Fruit fly (Drosophila melanogaster): ENCODE data around the gene Xe7.

The Xe7 gene

DNA sequence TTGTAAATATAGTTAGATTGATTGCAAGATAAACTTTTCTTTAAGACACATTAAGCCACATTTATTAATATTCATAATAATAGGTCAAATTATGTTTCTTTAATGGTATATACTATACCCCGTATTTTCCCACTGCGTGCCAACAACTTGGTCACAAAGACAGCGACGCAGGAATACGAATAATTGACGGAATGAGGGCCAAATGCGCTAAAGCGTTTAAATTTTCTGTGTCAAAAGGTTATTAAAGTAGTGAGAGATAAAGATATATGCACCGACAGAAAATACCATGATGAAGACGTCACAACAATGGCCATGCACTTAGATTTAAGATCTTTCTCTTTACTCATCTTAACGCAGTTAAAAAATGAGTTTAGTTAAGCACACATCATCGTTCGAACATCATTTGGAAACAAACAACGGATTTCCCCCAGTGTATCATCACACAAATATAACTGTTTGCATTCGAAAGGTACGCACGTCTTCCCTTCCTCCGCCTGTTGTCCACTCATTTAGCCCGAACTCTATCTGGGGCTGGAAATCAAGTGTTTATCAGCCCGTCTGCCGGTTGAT, 48.7 kb downstream of the Xe7 start (continued):
- peak; percentile 69 for TF ChIP-seq CG6808 (GFP tag; optimal IDR thresholded peaks at IDR 0.05)
- TF ChIP-seq CG8632 (GFP tag; optimal IDR thresholded peaks at IDR 0.05): peak; percentile 65
- TF ChIP-seq CG6854 (GFP tag; optimal IDR thresholded peaks at IDR 0.05): no peak
- peak; percentile 81 for TF ChIP-seq fkh (GFP tag; optimal IDR thresholded peaks at IDR 0.05)
- peak; percentile 55 for TF ChIP-seq Ets96B (tag; optimal IDR thresholded peaks at IDR 0.05)
- TF ChIP-seq esn (GFP tag; optimal IDR thresholded peaks at IDR 0.05): peak; percentile 82
- peak; percentile 23 for TF ChIP-seq CG3032 (tag; optimal IDR thresholded peaks at IDR 0.05)
- TF ChIP-seq OdsH (GFP tag; optimal IDR thresholded peaks at IDR 0.05): peak; percentile 58

dm6 chr3R:5617923-5618623, 51.1 kb downstream of the Xe7 start:
- TF ChIP-seq CG6163 (GFP tag; IDR thresholded peaks at IDR 0.05) (peak; percentile 72), achi (GFP tag; optimal IDR thresholded peaks at IDR 0.05) (peak; percentile 18), vri (GFP tag; optimal IDR thresholded peaks at IDR 0.05) (no peak), esn (GFP tag; optimal IDR thresholded peaks at IDR 0.05) (peak; percentile 47), Eip75B (GFP tag; optimal IDR thresholded peaks at IDR 0.05) (peak; percentile 52), OdsH (GFP tag; optimal IDR thresholded peaks at IDR 0.05) (peak; percentile 49), CG1621 (tag; optimal IDR thresholded peaks at IDR 0.05) (peak; percentile 19), CG3919 (GFP tag; optimal IDR thresholded peaks at IDR 0.05) (peak; percentile 57), dac (GFP tag; optimal IDR thresholded peaks at IDR 0.05) (peak; percentile 22), Smox (GFP tag; optimal IDR thresholded peaks at IDR 0.05) (peak; percentile 8), Lpt (GFP tag; optimal IDR thresholded peaks at IDR 0.05) (peak; percentile 34), CG3032 (tag; optimal IDR thresholded peaks at IDR 0.05) (peak; percentile 17), CG6854 (GFP tag; optimal IDR thresholded peaks at IDR 0.05) (no peak), Eip93F (GFP tag; optimal IDR thresholded peaks at IDR 0.05) (no peak), CG10631 (GFP tag; optimal IDR thresholded peaks at IDR 0.05) (no peak), CG11294 (GFP tag; IDR thresholded peaks at IDR 0.05) (no peak), salr (GFP tag; optimal IDR thresholded peaks at IDR 0.05) (no peak), Eip78C (GFP tag) (peak; percentile 76), acj6 (GFP tag; optimal IDR thresholded peaks at IDR 0.05) (peak; percentile 45), Ets96B (tag; optimal IDR thresholded peaks at IDR 0.05) (peak; percentile 32), Ets21C (GFP tag; optimal IDR thresholded peaks at IDR 0.05) (no peak), net (GFP tag; optimal IDR thresholded peaks at IDR 0.05) (peak; percentile 27), Met (GFP tag; optimal IDR thresholded peaks at IDR 0.05) (peak; percentile 52), Hr39 (GFP tag; optimal IDR thresholded peaks at IDR 0.05) (peak; percentile 51), CG6792 (GFP tag; optimal IDR thresholded peaks at IDR 0.05) (peak; percentile 24), Gug (GFP tag; IDR thresholded peaks at IDR 0.05) (no peak), CG11902 (GFP tag; optimal IDR thresholded peaks at IDR 0.05) (peak; percentile 34), fd85E (GFP tag; optimal IDR thresholded peaks at IDR 0.05) (no peak), dsx (GFP tag; optimal IDR thresholded peaks at IDR 0.05; ENCODE audit: poor library complexity, severe bottlenecking) (peak; percentile 2), CG16779 (tag; optimal IDR thresholded peaks at IDR 0.05) (no peak), CG11762 (GFP tag; optimal IDR thresholded peaks at IDR 0.05; ENCODE audit: insufficient read depth) (no peak), CG6808 (GFP tag; optimal IDR thresholded peaks at IDR 0.05) (no peak), pdm3 (GFP tag; optimal IDR thresholded peaks at IDR 0.05) (peak; percentile 51), fkh (GFP tag; optimal IDR thresholded peaks at IDR 0.05) (no peak), ss (GFP tag; optimal IDR thresholded peaks at IDR 0.05) (no peak), cyc (GFP tag; optimal IDR thresholded peaks at IDR 0.05) (peak; percentile 45), CG34406 (GFP tag; optimal IDR thresholded peaks at IDR 0.05) (peak; percentile 18), svp (GFP tag) (peak; percentile 66), CG8319 (GFP tag; optimal IDR thresholded peaks at IDR 0.05) (no peak), lz (GFP tag; optimal IDR thresholded peaks at IDR 0.05) (peak; percentile 40), CG8119 (GFP tag; IDR thresholded peaks at IDR 0.05) (peak; percentile 59; the same call in 2 of the 3 replicates), Sox102F (GFP tag; optimal IDR thresholded peaks at IDR 0.05) (no peak), Blimp-1 (GFP tag; optimal IDR thresholded peaks at IDR 0.05) (no peak), topi (GFP tag; optimal IDR thresholded peaks at IDR 0.05) (peak; percentile 50), CG7368 (GFP tag; optimal IDR thresholded peaks at IDR 0.05) (no peak), spab (GFP tag; optimal IDR thresholded peaks at IDR 0.05) (no peak)
